Worm (Caenorhabditis elegans): ENCODE data around the gene nhr-158.
A peak's percentile ranks its signal among the peaks of the same experiment; 100 is the strongest.

Gene nhr-158

ce11 chrV:3847268-3847667, 26.7 kb downstream of the nhr-158 start, which contains the start of gene nhr-185:
TSS of gene nhr-185 (minus strand) at chrV:3847368.
- no peak for TF ChIP-seq attf-4 (tag; optimal IDR thresholded peaks at IDR 0.05)
- TF ChIP-seq unc-62 (GFP tag; optimal IDR thresholded peaks at IDR 0.05 in 1 of 2), result peak in 1 of 2 experiments; percentile 80
- TF ChIP-seq unc-62 (tag; optimal IDR thresholded peaks at IDR 0.05), result no peak
- TF ChIP-seq ces-1 (GFP tag; optimal IDR thresholded peaks at IDR 0.05), result no peak

ce11 chrV:3843926-3844325, 30.0 kb downstream of the nhr-158 start, which contains the start of gene ugt-32:
TSS of gene ugt-32 (minus strand) at chrV:3844007.
- peak; percentile 45 for TF ChIP-seq pqm-1 (tag; optimal IDR thresholded peaks at IDR 0.05)
- no peak for TF ChIP-seq lin-15B (tag; optimal IDR thresholded peaks at IDR 0.05)
- peak; percentile 78 for TF ChIP-seq nhr-28 (tag; optimal IDR thresholded peaks at IDR 0.05)
- no peak for TF ChIP-seq pha-4 (GFP tag; IDR thresholded peaks at IDR 0.05)
- no peak for TF ChIP-seq pha-4 (tag; optimal IDR thresholded peaks at IDR 0.05)

DNA sequence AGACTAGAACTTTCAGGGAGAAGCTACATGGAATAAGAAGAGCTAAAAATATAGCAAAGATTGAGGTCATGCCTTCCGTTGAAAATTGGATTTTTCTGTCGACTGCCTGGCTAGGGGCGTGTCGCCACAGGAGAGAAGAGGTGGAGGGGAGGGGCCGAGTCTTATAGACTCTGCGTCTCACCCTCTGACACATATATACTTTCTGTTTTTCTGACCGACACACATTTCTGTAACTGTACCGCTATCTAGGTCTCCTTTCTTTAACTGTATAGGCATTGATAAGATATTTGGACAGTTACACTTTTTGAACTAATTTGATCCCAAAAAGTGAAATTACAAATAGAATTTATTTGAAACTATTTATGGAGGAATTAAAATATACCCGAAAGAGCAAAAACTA, 32.5 kb downstream of the nhr-158 start:
- TF ChIP-seq zfp-2 (tag; optimal IDR thresholded peaks at IDR 0.05) (no peak), dmd-6 (GFP tag; IDR thresholded peaks at IDR 0.05) (peak; percentile 63), Y5F2A.4 (GFP tag; optimal IDR thresholded peaks at IDR 0.05) (no peak), ctbp-1 (GFP tag; IDR thresholded peaks at IDR 0.05) (no peak), attf-4 (tag; optimal IDR thresholded peaks at IDR 0.05) (no peak), mep-1 (tag; optimal IDR thresholded peaks at IDR 0.05) (no peak), set-16 (GFP tag; IDR thresholded peaks at IDR 0.05) (no peak), jun-1 (tag; optimal IDR thresholded peaks at IDR 0.05) (no peak), dpl-1 (GFP tag; optimal IDR thresholded peaks at IDR 0.05) (no peak), nhr-102 (tag; optimal IDR thresholded peaks at IDR 0.05) (peak; percentile 60), lin-1 (GFP tag; IDR thresholded peaks at IDR 0.05) (no peak), ceh-28 (tag; optimal IDR thresholded peaks at IDR 0.05) (no peak), F44E2.7 (GFP tag; IDR thresholded peaks at IDR 0.05) (no peak), nhr-76 (tag; optimal IDR thresholded peaks at IDR 0.05) (no peak), egl-43 (GFP tag; IDR thresholded peaks at IDR 0.05) (no peak), lin-38 (GFP tag; IDR thresholded peaks at IDR 0.05) (no peak), hlh-11 (tag; optimal IDR thresholded peaks at IDR 0.05) (no peak), unc-39 (tag; optimal IDR thresholded peaks at IDR 0.05) (no peak), madf-5 (GFP tag; IDR thresholded peaks at IDR 0.05) (no peak), daf-19 (GFP tag; conservative IDR thresholded peaks at IDR 0.05) (no peak), gei-8 (GFP tag; optimal IDR thresholded peaks at IDR 0.05) (no peak), nhr-41 (GFP tag; IDR thresholded peaks at IDR 0.05) (no peak), pqm-1 (tag; optimal IDR thresholded peaks at IDR 0.05) (peak; percentile 18), ceh-62 (tag; optimal IDR thresholded peaks at IDR 0.05) (no peak), Y48G9A.11 (GFP tag; IDR thresholded peaks at IDR 0.05) (no peak), ceh-20 (GFP tag; IDR thresholded peaks at IDR 0.05) (no peak), duxl-1 (tag; optimal IDR thresholded peaks at IDR 0.05; ENCODE audit: poor library complexity) (peak; percentile 70)

DNA sequence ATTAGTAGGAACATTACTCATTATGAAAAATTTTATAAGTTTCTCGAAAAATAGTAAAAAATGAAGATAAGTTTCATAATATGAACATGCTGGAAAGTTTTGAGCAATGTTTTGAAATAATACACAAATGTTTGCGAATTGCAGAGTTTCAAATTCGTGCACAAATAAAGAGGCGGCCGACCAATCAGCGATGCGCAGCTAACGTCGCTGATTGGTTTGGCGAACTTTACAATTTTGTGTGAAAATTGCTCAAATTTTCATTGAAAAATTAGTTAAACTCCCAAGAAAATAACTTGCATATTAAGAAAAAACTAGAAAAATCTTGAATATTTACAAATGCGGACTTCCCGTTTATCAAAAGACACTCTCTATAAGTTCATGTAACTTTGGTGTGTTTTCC, 41.3 kb downstream of the nhr-158 start:
- TF ChIP-seq duxl-1 (tag; optimal IDR thresholded peaks at IDR 0.05; ENCODE audit: poor library complexity), result no peak
- TF ChIP-seq daf-16 (GFP tag; optimal IDR thresholded peaks at IDR 0.05), result no peak
- no peak for TF ChIP-seq daf-16 (tag; optimal IDR thresholded peaks at IDR 0.05)
- no peak for TF ChIP-seq lin-1 (GFP tag; IDR thresholded peaks at IDR 0.05)
- no peak for TF ChIP-seq Y48G9A.11 (GFP tag; IDR thresholded peaks at IDR 0.05)
- TF ChIP-seq ZK337.2 (GFP tag; IDR thresholded peaks at IDR 0.05), result no peak
- no peak for TF ChIP-seq nhr-28 (tag; optimal IDR thresholded peaks at IDR 0.05)
- no peak for TF ChIP-seq lsy-2 (tag; optimal IDR thresholded peaks at IDR 0.05)
- TF ChIP-seq ceh-28 (tag; optimal IDR thresholded peaks at IDR 0.05), result no peak

All from whole organism, L4 larva.